Fruit fly (Drosophila melanogaster) whole organism: ENCODE measurements around the gene Ant2.

Source experiments
- CG8478 ChIP-seq: fragments of >200 bp; optimal IDR thresholded peaks from 2 replicates; lab custom pipeline; 2018; ENCODE audit warnings: inconsistent platforms
- Dll ChIP-seq: fragments of >200 bp; optimal IDR thresholded peaks from 2 replicates; lab custom pipeline; 2017
- pan ChIP-seq: fragments of >200 bp; optimal IDR thresholded peaks from 2 replicates; lab custom pipeline; 2017
- psq ChIP-seq: fragments of >200 bp; optimal IDR thresholded peaks from 2 replicates; lab custom pipeline; 2017
- usp ChIP-seq: fragments of >200 bp; optimal IDR thresholded peaks from 2 replicates; lab custom pipeline; 2017; ENCODE audit warnings: missing biosample characterization, missing genetic modification characterization, mixed read lengths

DNA sequence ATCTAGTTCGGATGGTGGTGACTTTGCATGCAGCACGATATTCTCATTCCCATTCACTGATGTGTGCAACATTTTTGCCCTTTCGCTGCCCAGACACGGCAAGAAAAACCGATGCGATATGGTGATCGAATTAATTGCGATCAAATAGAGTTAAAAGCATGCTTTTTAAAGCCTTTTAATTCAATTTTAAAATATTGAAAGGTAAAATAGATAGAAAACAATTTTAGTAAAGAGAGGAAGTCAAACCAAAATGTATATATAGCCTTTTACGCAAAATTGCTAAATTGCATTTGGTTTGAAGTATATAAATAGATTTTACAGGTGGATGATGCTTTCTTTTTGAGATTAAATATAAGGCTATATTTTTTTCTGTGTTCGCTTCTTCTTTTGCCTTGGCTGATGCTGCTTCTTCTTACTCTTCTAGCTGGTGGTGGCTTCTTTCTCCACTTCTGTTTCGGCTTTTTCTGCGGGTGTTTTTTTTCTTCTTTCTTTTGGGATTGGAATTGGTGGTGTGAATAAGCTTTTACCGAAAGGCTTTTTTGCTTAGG, 45.7 kb downstream of the Ant2 start:
- no peak for TF ChIP-seq psq (lab: Kevin White, UChicago)
- no peak for TF ChIP-seq Dll (lab: Kevin White, UChicago)
- no peak for TF ChIP-seq CG8478 (lab: Kevin White, UChicago)
- TF ChIP-seq pan (lab: Kevin White, UChicago): no peak
- TF ChIP-seq usp (GFP tag; lab: Kevin White, UChicago): no peak
